Fruit fly (Drosophila melanogaster) whole organism, pupa: ENCODE data around the gene CG13895.

ENCODE experiments used
- CG10348 ChIP-seq: fragments of 200-800 bp; sonication (Bioruptor generic); IDR thresholded peaks from 2 replicates; pipeline ENCODE4 v1.3.6; 2022; ENCODE audit warnings: missing biosample characterization, missing genetic modification characterization
- CG12605 ChIP-seq: fragments of 200-800 bp; sonication (Bioruptor generic); IDR thresholded peaks from 2 replicates; pipeline ENCODE4 v1.3.6; 2022; ENCODE audit warnings: missing biosample characterization, missing genetic modification characterization
- CG13204 ChIP-seq: fragments of 200-800 bp; sonication (Bioruptor generic); optimal IDR thresholded peaks from 2 replicates; lab custom pipeline; 2018; ENCODE audit warnings: missing biosample characterization, mild to moderate bottlenecking, missing genetic modification characterization, moderate library complexity
- CG14655 ChIP-seq: fragments of 200-800 bp; sonication (Bioruptor generic); optimal IDR thresholded peaks from 3 replicates; lab custom pipeline; 2017; ENCODE audit warnings: mild to moderate bottlenecking, missing biosample characterization, missing genetic modification reagents, missing genetic modification characterization
- CG15710 ChIP-seq: fragments of 200-800 bp; sonication (Bioruptor generic); optimal IDR thresholded peaks from 2 replicates; lab custom pipeline; 2018; ENCODE audit warnings: missing biosample characterization, mild to moderate bottlenecking, missing genetic modification characterization, moderate library complexity
- CG17806 ChIP-seq: fragments of 200-800 bp; sonication (Bioruptor generic); optimal IDR thresholded peaks from 2 replicates; lab custom pipeline; 2018; ENCODE audit warnings: missing biosample characterization, mild to moderate bottlenecking, missing genetic modification characterization, moderate library complexity
- CG32121 ChIP-seq: fragments of 200-800 bp; sonication (Bioruptor generic); IDR thresholded peaks from 2 replicates; pipeline ENCODE4 v1.3.6; 2022; ENCODE audit warnings: missing biosample characterization, missing genetic modification characterization
- CG34367 ChIP-seq: fragments of 200-800 bp; sonication (Bioruptor generic); optimal IDR thresholded peaks from 2 replicates; lab custom pipeline; 2018; ENCODE audit warnings: missing biosample characterization, mild to moderate bottlenecking, missing genetic modification characterization
- CG4496 ChIP-seq: fragments of 200-800 bp; sonication (Bioruptor generic); IDR thresholded peaks from 3 replicates; pipeline ENCODE4 v1.3.6; 2022; ENCODE audit warnings: missing biosample characterization, missing genetic modification characterization
- CG8159 ChIP-seq: fragments of 200-800 bp; sonication (Bioruptor generic); optimal IDR thresholded peaks from 3 replicates; lab custom pipeline; 2018; ENCODE audit warnings: missing biosample characterization, mild to moderate bottlenecking, missing genetic modification characterization, moderate library complexity
- CG8301 ChIP-seq: fragments of 200-800 bp; sonication (Bioruptor generic); optimal IDR thresholded peaks from 2 replicates; lab custom pipeline; 2018; ENCODE audit warnings: missing biosample characterization, mild to moderate bottlenecking, missing genetic modification characterization
- CG9948 ChIP-seq: fragments of 200-800 bp; sonication (Bioruptor generic); optimal IDR thresholded peaks from 2 replicates; lab custom pipeline; 2018; ENCODE audit warnings: missing biosample characterization, mild to moderate bottlenecking, missing genetic modification characterization, moderate library complexity
- D1 ChIP-seq: fragments of 200-800 bp; sonication (Bioruptor generic); optimal IDR thresholded peaks from 2 replicates; lab custom pipeline; 2018; ENCODE audit warnings: missing biosample characterization, mild to moderate bottlenecking, missing genetic modification characterization, moderate library complexity
- EcR ChIP-seq: fragments of 200-800 bp; sonication (Bioruptor generic); optimal IDR thresholded peaks from 3 replicates; lab custom pipeline; 2019; ENCODE audit warnings: missing biosample characterization, missing genetic modification characterization, mild to moderate bottlenecking, moderate library complexity, missing genetic modification reagents
- Ets98B ChIP-seq: fragments of 200-800 bp; sonication (Bioruptor generic); IDR thresholded peaks from 2 replicates; pipeline ENCODE4 v1.3.6; 2022; ENCODE audit warnings: missing biosample characterization, missing genetic modification characterization
- Pif1A ChIP-seq: fragments of 200-800 bp; sonication (Bioruptor generic); optimal IDR thresholded peaks from 3 replicates; lab custom pipeline; 2016; ENCODE audit warnings: missing biosample characterization, missing genetic modification characterization
- Pif1B ChIP-seq: fragments of 200-800 bp; sonication (Bioruptor generic); optimal IDR thresholded peaks from 3 replicates; lab custom pipeline; 2016; ENCODE audit warnings: missing biosample characterization, missing genetic modification characterization
- Snoo ChIP-seq: fragments of 200-800 bp; sonication (Bioruptor generic); optimal IDR thresholded peaks from 3 replicates; lab custom pipeline; 2017; ENCODE audit warnings: missing biosample characterization, mild to moderate bottlenecking, missing genetic modification characterization, inconsistent platforms
- fd96Ca ChIP-seq: fragments of 200-800 bp; sonication (Bioruptor generic); IDR thresholded peaks from 3 replicates; pipeline ENCODE4 v1.3.6; 2022; ENCODE audit warnings: missing biosample characterization, missing genetic modification characterization
- gl ChIP-seq: fragments of 200-800 bp; sonication (Bioruptor generic); optimal IDR thresholded peaks from 2 replicates; lab custom pipeline; 2018; ENCODE audit warnings: missing biosample characterization, mild to moderate bottlenecking, missing genetic modification characterization
- rn ChIP-seq: fragments of 200-800 bp; sonication (Bioruptor generic); IDR thresholded peaks from 2 replicates; pipeline ENCODE4 v1.3.6; 2022; ENCODE audit warnings: missing biosample characterization, missing genetic modification characterization

Gene CG13895

dm6 chr3L:751516-752125 is 43.6 kb upstream of the CG13895 start:
- TF ChIP-seq EcR (GFP tag; lab: Kevin White, UChicago) (no peak), fd96Ca (peak; percentile 86), CG15710 (tag; lab: Kevin White, UChicago) (no peak), CG12605 (GFP tag; lab: Robert Waterston, UW) (peak; percentile 61; the same call in 1 of the 2 replicates), gl (tag; lab: Kevin White, UChicago) (no peak), CG8159 (tag; lab: Kevin White, UChicago) (peak; percentile 9), CG8301 (tag; lab: Kevin White, UChicago) (peak; percentile 62), CG13204 (peak; percentile 34), D1 (no peak), CG17806 (tag; lab: Kevin White, UChicago) (peak; percentile 33), CG34367 (tag; lab: Kevin White, UChicago) (no peak), CG14655 (peak; percentile 66), rn (GFP tag; lab: Robert Waterston, UW) (peak; percentile 56), CG4496 (peak; percentile 83), CG10348 (GFP tag; lab: Robert Waterston, UW) (0 out of 2 replicates have a peak, but pooled peaks have one; percentile 24), Pif1B (no peak), Ets98B (peak; percentile 82), Snoo (tag; lab: Kevin White, UChicago) (peak; percentile 35), CG32121 (GFP tag; lab: Robert Waterston, UW) (peak; percentile 86), Pif1A (peak; percentile 36), CG9948 (peak; percentile 35)

DNA sequence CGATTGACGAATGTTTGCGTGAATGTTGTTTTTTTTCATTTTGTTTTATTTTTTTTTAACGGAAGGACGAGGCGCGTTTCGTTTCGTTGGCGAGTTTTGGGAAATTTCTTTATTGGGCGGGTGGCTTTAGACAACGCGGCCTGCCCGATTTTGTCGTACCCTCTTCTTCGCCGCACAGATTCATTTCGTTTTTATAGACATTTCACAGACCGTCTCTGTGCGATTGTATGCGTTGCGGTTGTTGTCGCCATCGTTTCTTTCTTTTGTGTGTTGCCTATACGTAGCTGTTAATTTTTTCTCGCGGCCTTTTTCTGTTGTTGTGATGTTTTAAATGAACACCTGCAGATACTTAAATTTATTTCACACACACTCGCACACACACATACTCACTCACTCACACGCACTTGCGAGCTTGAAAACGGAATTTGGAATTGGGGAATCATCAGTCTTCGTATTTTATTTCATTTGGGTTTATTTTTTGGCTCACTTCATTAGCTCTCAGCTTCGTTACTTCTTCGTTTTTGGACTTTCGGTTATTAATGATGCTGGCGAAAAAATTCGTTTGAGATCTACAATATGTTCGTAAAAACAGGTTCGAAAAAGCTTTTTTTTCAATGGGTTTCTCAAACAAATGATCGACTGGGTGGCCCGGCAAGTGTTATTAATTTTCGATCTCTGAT is 42.7 kb upstream of the CG13895 start:
- TF ChIP-seq CG32121 (GFP tag; lab: Robert Waterston, UW) (peak; percentile 24; the same call in 1 of the 2 replicates), Pif1B (no peak)

DNA sequence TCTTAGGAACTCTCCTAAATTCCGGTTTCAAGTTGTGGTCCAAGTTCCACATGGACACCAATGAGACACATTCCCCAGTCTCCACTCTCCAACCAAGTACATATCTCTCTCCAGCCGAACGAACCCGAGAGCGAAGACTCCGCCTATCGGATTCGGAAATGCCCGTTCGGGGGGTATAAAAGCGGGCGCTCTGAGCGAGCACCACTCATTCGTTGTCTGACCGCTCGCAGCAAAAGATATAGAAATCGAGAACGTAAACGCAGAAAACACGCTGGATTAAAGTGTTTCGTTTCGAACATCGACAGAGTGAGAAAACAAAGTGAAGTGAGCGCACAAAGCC is 41.2 kb upstream of the CG13895 start, which contains the start of gene emc:
emc (plus strand) TSS at position 202 of the 340 bp plus-strand sequence.
- TF ChIP-seq gl (tag; lab: Kevin White, UChicago) (peak; percentile 47), Snoo (tag; lab: Kevin White, UChicago) (peak; percentile 67), CG4496 (peak; percentile 86), CG14655 (no peak), CG15710 (tag; lab: Kevin White, UChicago) (peak; percentile 28), rn (GFP tag; lab: Robert Waterston, UW) (no peak), EcR (GFP tag; lab: Kevin White, UChicago) (peak; percentile 52), CG34367 (tag; lab: Kevin White, UChicago) (peak; percentile 21), CG17806 (tag; lab: Kevin White, UChicago) (no peak), CG8301 (tag; lab: Kevin White, UChicago) (no peak), CG8159 (tag; lab: Kevin White, UChicago) (peak; percentile 26), fd96Ca (peak; percentile 64; the same call in 2 of the 3 replicates), CG9948 (no peak), CG10348 (GFP tag; lab: Robert Waterston, UW) (no peak), CG13204 (peak; percentile 77), CG12605 (GFP tag; lab: Robert Waterston, UW) (peak; percentile 85), D1 (no peak), Ets98B (peak; percentile 74; the same call in 1 of the 2 replicates), Pif1A (peak; percentile 55), CG32121 (GFP tag; lab: Robert Waterston, UW) (peak; percentile 54), Pif1B (peak; percentile 79)

DNA sequence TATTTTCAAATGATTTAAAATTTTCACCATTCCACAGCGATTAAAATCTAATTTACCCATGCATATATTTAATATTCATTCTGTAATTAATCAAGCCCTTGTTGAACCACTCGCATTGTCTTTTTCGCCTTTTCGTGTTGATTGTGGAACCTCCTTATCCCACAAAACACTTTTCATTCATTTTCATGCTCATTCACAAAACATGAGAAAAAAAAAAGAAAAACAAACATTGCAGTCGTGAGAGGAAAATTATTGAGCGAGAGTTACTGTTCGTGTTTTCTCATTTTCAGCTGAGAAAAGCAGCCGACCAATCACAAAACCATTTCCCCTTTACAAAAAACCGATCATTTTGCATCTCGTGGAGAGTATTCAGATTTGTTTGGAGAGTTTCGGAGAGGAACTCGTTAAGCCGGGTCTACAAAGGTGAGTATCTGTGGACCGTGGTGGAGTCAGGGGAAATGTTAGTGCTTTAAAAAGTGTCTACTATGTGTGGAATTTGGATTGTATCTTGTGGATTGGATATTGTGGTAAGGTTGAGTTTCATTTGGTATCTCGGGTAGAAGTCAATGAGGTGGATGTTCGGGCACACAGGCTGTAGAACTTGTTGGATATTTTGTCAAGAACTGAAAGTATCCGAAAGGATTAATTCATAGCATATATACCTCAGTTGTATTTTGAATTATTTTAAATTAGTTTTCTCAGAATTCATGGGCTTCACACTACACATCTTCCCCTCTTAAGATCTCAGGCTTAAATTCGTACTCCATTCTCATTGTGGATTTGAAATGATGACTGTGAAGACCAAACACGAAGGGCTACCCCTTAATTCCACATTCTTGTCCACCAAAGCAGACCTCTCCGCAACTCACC is 40.6 kb upstream of the CG13895 start:
- TF ChIP-seq CG9948, result no peak
- TF ChIP-seq rn (GFP tag; lab: Robert Waterston, UW), result no peak
- no peak for TF ChIP-seq CG10348 (GFP tag; lab: Robert Waterston, UW)
- TF ChIP-seq CG4496, result no peak
- no peak for TF ChIP-seq CG8159 (tag; lab: Kevin White, UChicago)
- TF ChIP-seq Pif1A, result no peak
- no peak for TF ChIP-seq D1
- no peak for TF ChIP-seq CG15710 (tag; lab: Kevin White, UChicago)
- TF ChIP-seq Snoo (tag; lab: Kevin White, UChicago), result no peak
- peak; percentile 42 for TF ChIP-seq gl (tag; lab: Kevin White, UChicago)
- peak; percentile 75 for TF ChIP-seq CG12605 (GFP tag; lab: Robert Waterston, UW)
- TF ChIP-seq CG13204, result peak; percentile 5
- TF ChIP-seq fd96Ca, result no peak; the same call in 2 of the 3 replicates
- peak; percentile 3 for TF ChIP-seq CG8301 (tag; lab: Kevin White, UChicago)
- no peak for TF ChIP-seq EcR (GFP tag; lab: Kevin White, UChicago)
- TF ChIP-seq CG14655, result no peak
- TF ChIP-seq CG32121 (GFP tag; lab: Robert Waterston, UW), result peak; percentile 35; the same call in 1 of the 2 replicates
- no peak for TF ChIP-seq CG17806 (tag; lab: Kevin White, UChicago)
- no peak for TF ChIP-seq Pif1B
- TF ChIP-seq Ets98B, result peak; percentile 51; the same call in 1 of the 2 replicates
- no peak for TF ChIP-seq CG34367 (tag; lab: Kevin White, UChicago)
- TF ChIP-seq, all 21 proteins: peak for 6
